Fruit fly (Drosophila melanogaster): ENCODE measurements around the gene RanGAP.

DNA sequence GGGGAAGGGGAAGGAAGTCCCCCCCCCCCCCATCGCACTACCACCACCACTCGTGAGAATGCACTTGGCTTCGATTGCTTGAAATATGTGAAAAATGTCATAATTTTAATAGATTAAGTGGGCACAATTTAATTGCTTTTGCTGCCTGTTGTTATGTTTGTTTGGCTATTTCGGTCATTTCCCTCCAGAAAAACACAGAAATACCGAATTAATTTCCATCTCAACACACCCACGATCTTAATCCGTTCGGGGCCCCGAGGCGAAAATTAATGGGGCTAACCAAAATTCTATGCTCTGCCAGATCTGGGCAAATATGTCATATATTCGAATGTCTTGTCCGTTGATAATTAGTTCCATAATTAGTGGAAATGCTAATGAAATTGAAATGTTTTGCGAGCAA is 19.1 kb upstream of the RanGAP start:
- TF ChIP-seq CTCF (optimal IDR thresholded peaks at IDR 0.05) (no peak), CG8478 (optimal IDR thresholded peaks at IDR 0.05) (no peak)
